In the genomic region with DNA sequence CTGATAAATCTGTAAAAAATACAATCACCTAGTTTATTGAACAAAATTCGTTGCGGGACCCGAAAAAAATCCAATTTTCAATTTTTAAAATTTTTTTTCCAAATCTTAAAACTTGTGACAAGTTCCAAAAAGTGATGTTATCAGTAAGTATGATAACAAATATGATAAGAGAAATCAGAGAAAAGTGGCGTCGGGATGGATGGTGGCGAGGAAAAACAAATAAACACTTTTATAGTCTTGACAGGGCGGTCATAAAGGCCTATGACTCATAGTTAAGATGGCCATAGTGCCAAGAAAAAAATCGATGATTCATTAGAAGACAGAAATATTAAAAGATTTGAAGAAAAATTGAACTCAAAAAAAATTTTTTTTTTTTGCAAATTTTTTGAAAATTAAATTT, we compare ENCODE assay signal across 3 worm cellular contexts.
TF ChIP-seq lines count a peak whose summit lies in the region.

No protein-coding gene starts in this region.

TF ChIP-seq in whole organism, L1 larva, 84 proteins besides CTCF, POLR2A, EP300 and RAD21 (continued from another document):
- TF ChIP-seq blmp-1 (tag; optimal IDR thresholded peaks at IDR 0.05; lab: Kevin White, UChicago), result peak; percentile 47
- peak; percentile 66 for TF ChIP-seq nhr-85 (tag; lab: Kevin White, UChicago)
- TF ChIP-seq elt-3 (tag; optimal IDR thresholded peaks at IDR 0.05; lab: Kevin White, UChicago), result peak in 5 of 6 experiments; percentile 22 to 93 (median 76)
- TF ChIP-seq elt-2 (tag; optimal IDR thresholded peaks at IDR 0.05; lab: Kevin White, UChicago), result peak; percentile 93
- peak; percentile 50 for TF ChIP-seq pqm-1 (tag; optimal IDR thresholded peaks at IDR 0.05; lab: Kevin White, UChicago)
- peak in 1 of 2 experiments; percentile 6 for TF ChIP-seq mdl-1 (tag; optimal IDR thresholded peaks at IDR 0.05; lab: Kevin White, UChicago)
- peak; percentile 29 for TF ChIP-seq jun-1 (tag; optimal IDR thresholded peaks at IDR 0.05; lab: Kevin White, UChicago)
- peak; percentile 33 for TF ChIP-seq nhr-90 (tag; optimal IDR thresholded peaks at IDR 0.05; lab: Kevin White, UChicago; ENCODE audit: poor library complexity)

TF ChIP-seq in whole organism, L2 larva, 48 proteins besides CTCF, POLR2A, EP300 and RAD21 (continued from another document):
- no peak for TF ChIP-seq nhr-6 (tag; optimal IDR thresholded peaks at IDR 0.05; lab: Kevin White, UChicago)
- peak; percentile 93 for TF ChIP-seq fos-1 (tag; optimal IDR thresholded peaks at IDR 0.05; lab: Kevin White, UChicago)
- TF ChIP-seq lsy-2 (tag; optimal IDR thresholded peaks at IDR 0.05; lab: Kevin White, UChicago), result no peak
- TF ChIP-seq ZK546.5 (tag; optimal IDR thresholded peaks at IDR 0.05; lab: Kevin White, UChicago), result no peak
- TF ChIP-seq ceh-16 (tag; optimal IDR thresholded peaks at IDR 0.05; lab: Kevin White, UChicago), result no peak
- no peak for TF ChIP-seq skn-1 (tag; optimal IDR thresholded peaks at IDR 0.05; lab: Kevin White, UChicago)
- no peak for TF ChIP-seq egl-27 (tag; optimal IDR thresholded peaks at IDR 0.05; lab: Kevin White, UChicago)
- no peak for TF ChIP-seq nhr-11 (tag; optimal IDR thresholded peaks at IDR 0.05; lab: Kevin White, UChicago)

TF ChIP-seq in whole organism, L4 larva, 104 proteins besides CTCF, POLR2A, EP300 and RAD21 (continued from another document):
- TF ChIP-seq snpc-1.2 (GFP tag; IDR thresholded peaks at IDR 0.05; lab: Robert Waterston, UW), result no peak
- peak; percentile 38 for TF ChIP-seq nhr-77 (tag; optimal IDR thresholded peaks at IDR 0.05; lab: Kevin White, UChicago)
- no peak for TF ChIP-seq nhr-11 (tag; optimal IDR thresholded peaks at IDR 0.05; lab: Kevin White, UChicago)
- peak; percentile 9 for TF ChIP-seq T20F7.1 (GFP tag; optimal IDR thresholded peaks at IDR 0.05; lab: Kevin White, UChicago)
- no peak for TF ChIP-seq mdt-29 (GFP tag; IDR thresholded peaks at IDR 0.05; lab: Robert Waterston, UW)
- TF ChIP-seq D1046.2 (GFP tag; IDR thresholded peaks at IDR 0.05; lab: Robert Waterston, UW), result no peak
- no peak for TF ChIP-seq pha-4 (GFP tag; IDR thresholded peaks at IDR 0.05; lab: Robert Waterston, UW)
- peak; percentile 20 for TF ChIP-seq pha-4 (tag; optimal IDR thresholded peaks at IDR 0.05; lab: Kevin White, UChicago)
- TF ChIP-seq ZK337.2 (GFP tag; IDR thresholded peaks at IDR 0.05; lab: Robert Waterston, UW), result no peak
- no peak for TF ChIP-seq zfp-3 (GFP tag; conservative IDR thresholded peaks at IDR 0.05; lab: Robert Waterston, UW)
- no peak for TF ChIP-seq madf-5 (GFP tag; IDR thresholded peaks at IDR 0.05; lab: Robert Waterston, UW)
- peak; percentile 37 for TF ChIP-seq hlh-11 (tag; optimal IDR thresholded peaks at IDR 0.05; lab: Kevin White, UChicago)
- no peak for TF ChIP-seq zip-2 (tag; optimal IDR thresholded peaks at IDR 0.05; lab: Kevin White, UChicago)
- TF ChIP-seq egl-43 (GFP tag; IDR thresholded peaks at IDR 0.05; lab: Robert Waterston, UW), result no peak
- TF ChIP-seq lir-3 (tag; optimal IDR thresholded peaks at IDR 0.05; lab: Kevin White, UChicago), result no peak
- TF ChIP-seq lin-13 (GFP tag; optimal IDR thresholded peaks at IDR 0.05; lab: Kevin White, UChicago), result peak; percentile 44
- TF ChIP-seq php-3 (GFP tag; IDR thresholded peaks at IDR 0.05; lab: Robert Waterston, UW), result peak; percentile 84
- no peak for TF ChIP-seq R02D3.7 (tag; optimal IDR thresholded peaks at IDR 0.05; lab: Kevin White, UChicago)
- TF ChIP-seq nhr-6 (tag; optimal IDR thresholded peaks at IDR 0.05; lab: Kevin White, UChicago), result peak; percentile 44
- TF ChIP-seq F26F4.8 (GFP tag; conservative IDR thresholded peaks at IDR 0.05; lab: Robert Waterston, UW), result no peak
- no peak for TF ChIP-seq skn-1 (tag; optimal IDR thresholded peaks at IDR 0.05; lab: Kevin White, UChicago)
- TF ChIP-seq nhr-102 (tag; optimal IDR thresholded peaks at IDR 0.05; lab: Kevin White, UChicago), result no peak
- TF ChIP-seq lin-38 (GFP tag; IDR thresholded peaks at IDR 0.05; lab: Robert Waterston, UW), result no peak
- 0 out of 2 replicates have a peak, but pooled peaks have one; percentile 20 for TF ChIP-seq tra-1 (GFP tag; IDR thresholded peaks at IDR 0.05; lab: Robert Waterston, UW)
- TF ChIP-seq nhr-76 (tag; optimal IDR thresholded peaks at IDR 0.05; lab: Kevin White, UChicago), result no peak
- no peak for TF ChIP-seq lin-29 (GFP tag; IDR thresholded peaks at IDR 0.05; lab: Robert Waterston, UW)
- peak; percentile 83 for TF ChIP-seq nhr-28 (tag; optimal IDR thresholded peaks at IDR 0.05; lab: Kevin White, UChicago)
- TF ChIP-seq pqm-1 (tag; optimal IDR thresholded peaks at IDR 0.05; lab: Kevin White, UChicago), result peak; percentile 67
- TF ChIP-seq aly-2 (tag; optimal IDR thresholded peaks at IDR 0.05; lab: Kevin White, UChicago), result no peak
- TF ChIP-seq hlh-30 (tag; optimal IDR thresholded peaks at IDR 0.05; lab: Kevin White, UChicago; ENCODE audit: insufficient read depth), result peak; percentile 50
- no peak for TF ChIP-seq daf-16 (GFP tag; optimal IDR thresholded peaks at IDR 0.05; lab: Kevin White, UChicago)
- TF ChIP-seq daf-16 (tag; optimal IDR thresholded peaks at IDR 0.05; lab: Kevin White, UChicago), result peak; percentile 93
